Worm (Caenorhabditis elegans) whole organism, L1 larva: ENCODE measurements around the gene D2024.1.

ENCODE experiments used
- F16B12.6 ChIP-seq: fragments of 150-350 bp; optimal IDR thresholded peaks from 2 replicates; lab custom pipeline; 2014; ENCODE audit warnings: missing biosample characterization, missing genetic modification characterization
- ceh-82 ChIP-seq, 3 experiments: fragments of 150-350 bp in 1 of 3; sonication (generic microtip) in 2 of 3; optimal IDR thresholded peaks; 2 replicates each; lab custom pipeline; 2014 to 2017; ENCODE audit warnings: missing biosample characterization in 3 of 3, missing genetic modification characterization in 3 of 3
- fkh-10 ChIP-seq: sonication (generic microtip); optimal IDR thresholded peaks from 2 replicates; lab custom pipeline; 2017; ENCODE audit warnings: missing biosample characterization, missing genetic modification reagents, missing genetic modification characterization
- irx-1 ChIP-seq: sonication (generic microtip); optimal IDR thresholded peaks from 2 replicates; lab custom pipeline; 2016; ENCODE audit warnings: missing genetic modification characterization, missing compliant biosample characterization
- lin-15B ChIP-seq: fragments of 150-350 bp; sonication (generic microtip); optimal IDR thresholded peaks from 3 replicates; lab custom pipeline; 2014; ENCODE audit warnings: missing biosample characterization, missing genetic modification characterization
- lin-39 ChIP-seq: fragments of 150-350 bp; optimal IDR thresholded peaks from 2 replicates; lab custom pipeline; 2014; ENCODE audit warnings: missing biosample characterization, missing genetic modification reagents, missing genetic modification characterization
- lir-3 ChIP-seq: sonication (generic microtip); optimal IDR thresholded peaks from 2 replicates; lab custom pipeline; 2016; ENCODE audit warnings: mild to moderate bottlenecking, missing genetic modification characterization, moderate library complexity, missing compliant biosample characterization; ENCODE audit not compliant: poor library complexity
- mdl-1 ChIP-seq, 2 experiments: fragments of 150-350 bp; optimal IDR thresholded peaks; 2 replicates each; lab custom pipeline; 2014 to 2017; ENCODE audit warnings: missing biosample characterization in 2 of 2, missing genetic modification characterization in 2 of 2, inconsistent platforms in 1 of 2
- mep-1 ChIP-seq: fragments of 150-350 bp; optimal IDR thresholded peaks from 2 replicates; lab custom pipeline; 2014; ENCODE audit warnings: missing biosample characterization, missing genetic modification characterization
- nhr-76 ChIP-seq: sonication (generic microtip); optimal IDR thresholded peaks from 2 replicates; lab custom pipeline; 2017; ENCODE audit warnings: missing biosample characterization, missing genetic modification characterization
- nhr-90 ChIP-seq: sonication (generic microtip); optimal IDR thresholded peaks from 2 replicates; lab custom pipeline; 2016; ENCODE audit warnings: mild to moderate bottlenecking, missing genetic modification characterization, missing compliant biosample characterization; ENCODE audit not compliant: poor library complexity
- rnt-1 ChIP-seq: sonication (generic microtip); optimal IDR thresholded peaks from 2 replicates; lab custom pipeline; 2016; ENCODE audit warnings: mild to moderate bottlenecking, missing genetic modification characterization, moderate library complexity, missing compliant biosample characterization
- skn-1 ChIP-seq: fragments of 150-350 bp; optimal IDR thresholded peaks from 2 replicates; lab custom pipeline; 2014; ENCODE audit warnings: missing biosample characterization, missing genetic modification characterization
- zag-1 ChIP-seq: fragments of 150-350 bp; optimal IDR thresholded peaks from 2 replicates; lab custom pipeline; 2014; ENCODE audit warnings: missing biosample characterization, missing genetic modification characterization

DNA sequence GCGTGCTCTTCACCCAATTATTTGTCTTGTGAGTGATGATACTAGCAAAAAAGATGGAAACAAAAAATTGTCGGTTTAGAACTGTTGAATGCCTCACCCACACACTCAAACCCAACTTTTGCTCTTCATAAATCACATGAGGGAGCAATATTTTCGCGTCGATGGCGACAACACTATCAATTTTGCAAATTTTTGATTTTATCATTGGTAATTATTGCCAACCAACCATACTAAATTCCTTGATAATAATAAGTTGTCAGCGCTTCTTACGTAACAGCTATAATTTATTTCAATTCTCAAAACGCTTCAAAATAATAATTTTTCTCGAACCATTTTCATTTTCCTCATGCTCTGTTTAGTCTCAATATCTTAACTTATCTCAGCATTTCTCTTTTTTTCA is 34.6 kb upstream of the D2024.1 start:
- no peak for TF ChIP-seq nhr-90 (tag; lab: Kevin White, UChicago)
- TF ChIP-seq lir-3, result no peak
- no peak for TF ChIP-seq mdl-1 (tag; optimal IDR thresholded peaks at IDR 0.05; lab: Kevin White, UChicago)
- TF ChIP-seq zag-1 (tag; lab: Kevin White, UChicago), result no peak
- no peak for TF ChIP-seq rnt-1 (tag; lab: Kevin White, UChicago)
- no peak for TF ChIP-seq lin-39 (tag; lab: Kevin White, UChicago)
- TF ChIP-seq ceh-82 (tag; optimal IDR thresholded peaks at IDR 0.05; lab: Kevin White, UChicago), result no peak
- TF ChIP-seq F16B12.6, result no peak
- TF ChIP-seq mep-1 (tag; lab: Kevin White, UChicago), result no peak
- no peak for TF ChIP-seq skn-1 (tag; lab: Kevin White, UChicago)
- TF ChIP-seq lin-15B, result no peak
- TF ChIP-seq nhr-76 (tag; lab: Kevin White, UChicago), result no peak
- TF ChIP-seq irx-1 (tag; lab: Kevin White, UChicago), result no peak
- no peak for TF ChIP-seq fkh-10 (GFP tag; lab: Kevin White, UChicago)
